Worm (Caenorhabditis elegans) whole organism, L3 larva: Measurements from ENCODE around the gene lin-42.

Experiments
- ZK546.5 ChIP-seq: sonication (generic microtip); optimal IDR thresholded peaks from 2 replicates; lab custom pipeline; 2017; ENCODE audit warnings: missing biosample characterization, missing genetic modification characterization
- mdl-1 ChIP-seq: fragments of 150-350 bp; optimal IDR thresholded peaks from 2 replicates; lab custom pipeline; 2014; ENCODE audit warnings: missing biosample characterization, missing genetic modification characterization
- nhr-11 ChIP-seq: fragments of 150-350 bp; optimal IDR thresholded peaks from 2 replicates; lab custom pipeline; 2014; ENCODE audit warnings: missing biosample characterization, missing genetic modification characterization
- nhr-12 ChIP-seq: fragments of 150-350 bp; optimal IDR thresholded peaks from 2 replicates; lab custom pipeline; 2014; ENCODE audit warnings: missing biosample characterization, missing genetic modification characterization
- nhr-237 ChIP-seq: fragments of 150-350 bp; optimal IDR thresholded peaks from 2 replicates; lab custom pipeline; 2014; ENCODE audit warnings: missing biosample characterization, missing genetic modification characterization
- nhr-28 ChIP-seq: fragments of 150-350 bp; optimal IDR thresholded peaks from 2 replicates; lab custom pipeline; 2014; ENCODE audit warnings: missing biosample characterization, missing genetic modification characterization
- snpc-4 ChIP-seq: fragments of 150-350 bp; optimal IDR thresholded peaks from 2 replicates; lab custom pipeline; 2014; ENCODE audit warnings: missing biosample characterization, missing genetic modification characterization

ce11 chrII:1232967-1233366 lies 19.2 kb downstream of the lin-42 start:
- TF ChIP-seq snpc-4 (tag; lab: Kevin White, UChicago) (no peak), mdl-1 (tag; lab: Kevin White, UChicago) (no peak), nhr-28 (tag; lab: Kevin White, UChicago) (no peak), ZK546.5 (no peak), nhr-237 (tag; lab: Kevin White, UChicago) (no peak), nhr-12 (tag; lab: Kevin White, UChicago) (no peak), nhr-11 (no peak)
